Worm (Caenorhabditis elegans) whole organism, L4/young adult: ENCODE data around the gene srh-62.

Experiments used
- W03F9.2 ChIP-seq: fragments of 150-350 bp; optimal IDR thresholded peaks from 2 replicates; lab custom pipeline; 2014; ENCODE audit warnings: missing biosample characterization, missing genetic modification characterization
- dao-5 ChIP-seq: sonication (generic microtip); optimal IDR thresholded peaks from 2 replicates; lab custom pipeline; 2016; ENCODE audit warnings: missing genotype, missing genetic modification characterization, moderate library complexity, missing compliant biosample characterization
- him-1 ChIP-seq: sonication (generic microtip); optimal IDR thresholded peaks from 2 replicates; lab custom pipeline; 2016; ENCODE audit warnings: missing genotype, missing genetic modification reagents, missing genetic modification characterization, missing compliant biosample characterization

Gene srh-62

ce11 chrV:403028-403427 is at the start of gene srh-62:
Gene srh-62, minus strand, starts transcription at chrV:403128.
- no peak for TF ChIP-seq dao-5
- TF ChIP-seq him-1, result no peak
- TF ChIP-seq W03F9.2 (tag; lab: Kevin White, UChicago), result no peak

DNA sequence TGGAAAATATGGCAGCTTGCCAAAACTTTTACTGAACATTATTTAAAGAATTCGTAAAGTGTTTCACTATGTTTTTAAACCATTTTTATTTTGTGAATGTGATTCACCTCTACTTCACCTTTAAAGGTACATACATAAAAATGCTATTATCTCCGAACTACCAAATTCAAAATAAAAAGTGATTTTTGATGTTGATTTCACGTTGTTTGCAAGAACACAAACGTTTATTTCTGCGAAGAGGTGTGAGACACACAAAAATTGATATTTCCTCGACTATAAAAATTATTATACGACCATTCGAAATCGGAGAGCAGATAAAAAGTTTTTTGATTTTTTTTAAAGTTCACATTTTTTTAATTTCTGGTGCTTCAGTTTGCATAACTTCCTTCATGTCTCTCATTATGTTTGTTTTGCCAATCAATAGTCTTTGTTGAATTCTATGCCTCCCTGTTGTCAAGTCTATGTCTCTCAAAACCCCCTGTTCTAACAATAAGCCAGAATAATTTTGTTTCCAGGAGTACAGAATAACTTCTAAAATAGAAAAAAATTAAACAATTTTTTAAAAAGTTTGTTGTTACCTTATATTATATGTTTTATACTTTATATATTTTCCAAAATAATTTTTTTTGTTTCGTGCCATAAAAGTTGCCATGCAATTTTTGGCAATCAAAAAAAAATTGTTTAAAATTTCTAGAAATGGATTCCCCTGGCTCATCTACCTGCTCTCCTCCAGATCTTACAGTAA is 48.0 kb upstream of the srh-62 start, which contains the start of gene nhr-123:
Gene nhr-123, plus strand, starts transcription at position 695 of the 745 bp plus-strand sequence.
- TF ChIP-seq W03F9.2 (tag; lab: Kevin White, UChicago) (no peak), him-1 (no peak), dao-5 (no peak)

DNA sequence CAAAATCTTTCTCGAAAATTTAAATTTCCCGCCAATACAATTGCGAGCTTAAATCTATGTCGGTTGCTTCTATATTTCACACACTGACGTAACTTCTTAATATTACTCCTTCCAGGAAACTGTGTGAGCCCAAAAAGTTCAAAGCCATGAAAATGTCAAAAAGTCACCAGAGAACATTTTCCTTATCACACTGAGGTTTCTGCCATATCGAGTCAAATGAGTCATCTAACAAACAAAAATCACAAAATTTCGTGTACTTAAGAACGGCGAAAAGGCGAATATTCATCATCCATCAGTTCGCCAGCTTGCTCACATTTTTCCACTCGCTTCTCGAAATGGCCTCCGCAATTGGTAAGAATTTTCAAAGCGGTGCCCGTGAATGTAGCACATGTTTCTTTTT is 46.8 kb upstream of the srh-62 start, which contains the start of gene M02H5.8:
Gene M02H5.8, plus strand, starts transcription at position 297 of the 400 bp plus-strand sequence.
- TF ChIP-seq W03F9.2 (tag; lab: Kevin White, UChicago) (no peak), dao-5 (no peak), him-1 (no peak)

ce11 chrV:449130-449529 is 46.2 kb upstream of the srh-62 start, which contains the start of gene srh-35:
Gene srh-35, minus strand, starts transcription at chrV:449230.
- no peak for TF ChIP-seq him-1
- no peak for TF ChIP-seq W03F9.2 (tag; lab: Kevin White, UChicago)
- TF ChIP-seq dao-5, result no peak

DNA sequence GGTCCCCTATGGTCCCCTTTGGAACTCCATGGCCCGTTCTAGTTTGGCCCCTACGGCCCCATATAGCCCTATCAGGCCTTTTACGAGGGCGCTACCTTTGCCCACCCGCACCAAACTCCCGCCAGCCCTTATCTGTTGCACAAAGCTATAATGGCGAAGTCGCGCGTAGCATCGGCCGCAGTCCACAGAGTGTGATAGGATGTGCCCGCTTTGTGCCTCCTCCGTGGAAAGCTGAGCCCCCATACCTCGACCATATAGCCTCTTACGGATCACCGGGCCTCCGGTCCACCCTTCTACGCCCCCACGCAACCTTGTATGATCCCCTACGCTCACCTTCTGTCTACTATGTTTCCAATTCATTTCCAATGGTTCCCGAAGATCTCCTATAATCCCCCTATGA is 44.1 kb upstream of the srh-62 start:
- TF ChIP-seq W03F9.2 (tag; lab: Kevin White, UChicago), result no peak
- TF ChIP-seq dao-5, result no peak
- TF ChIP-seq him-1, result no peak

DNA sequence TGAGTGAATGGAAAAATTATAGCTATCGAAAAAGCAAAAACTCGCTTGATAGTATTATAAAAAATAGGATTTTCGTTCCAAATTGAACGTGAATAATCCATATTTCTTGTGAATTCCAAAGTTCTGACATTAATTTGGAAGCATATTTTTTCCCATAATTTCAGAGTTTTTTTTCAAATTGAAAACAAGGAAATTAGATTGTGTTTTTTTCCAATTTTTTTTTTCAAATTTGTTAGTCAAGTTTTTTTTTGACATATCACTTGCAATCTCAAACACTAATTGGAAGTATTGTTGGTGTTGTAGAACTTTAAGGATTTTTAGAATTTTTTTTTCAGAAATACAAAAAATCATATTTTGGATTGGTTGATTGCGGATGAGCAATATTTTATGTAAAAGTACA is 43.6 kb upstream of the srh-62 start, which contains the start of gene srh-34:
Gene srh-34, minus strand, starts transcription at position 101 of the 400 bp plus-strand sequence.
- TF ChIP-seq W03F9.2 (tag; lab: Kevin White, UChicago) (no peak), him-1 (no peak), dao-5 (no peak)

DNA sequence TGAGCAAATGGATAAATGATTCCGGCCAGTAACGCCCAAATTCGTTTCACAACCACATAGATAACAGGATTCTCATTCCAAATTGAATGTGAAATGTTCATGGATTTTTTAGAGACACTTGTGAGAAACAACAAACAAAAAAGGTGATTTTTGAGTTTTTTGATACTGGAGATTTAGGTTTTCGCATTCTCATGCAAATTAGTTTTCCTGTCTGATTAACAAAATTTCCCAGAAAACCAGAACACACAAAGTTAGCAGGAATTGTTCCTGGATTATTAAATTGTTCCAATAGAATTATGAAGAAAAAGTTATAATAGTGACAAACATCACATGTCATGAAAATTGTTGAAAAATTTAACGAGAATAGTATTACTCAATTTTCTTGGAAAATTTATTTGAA is 40.3 kb upstream of the srh-62 start, which contains the start of gene srh-33:
Gene srh-33, minus strand, starts transcription at position 101 of the 400 bp plus-strand sequence.
- TF ChIP-seq dao-5 (no peak), W03F9.2 (tag; lab: Kevin White, UChicago) (no peak), him-1 (no peak)

ce11 chrV:440923-441322 is 38.0 kb upstream of the srh-62 start, which contains the start of gene B0554.7:
Gene B0554.7, minus strand, starts transcription at chrV:441023.
- TF ChIP-seq W03F9.2 (tag; lab: Kevin White, UChicago) (no peak), him-1 (no peak), dao-5 (no peak)

ce11 chrV:439183-439749 is 36.3 kb upstream of the srh-62 start:
- TF ChIP-seq W03F9.2 (tag; lab: Kevin White, UChicago) (no peak), him-1 (no peak), dao-5 (no peak)

DNA sequence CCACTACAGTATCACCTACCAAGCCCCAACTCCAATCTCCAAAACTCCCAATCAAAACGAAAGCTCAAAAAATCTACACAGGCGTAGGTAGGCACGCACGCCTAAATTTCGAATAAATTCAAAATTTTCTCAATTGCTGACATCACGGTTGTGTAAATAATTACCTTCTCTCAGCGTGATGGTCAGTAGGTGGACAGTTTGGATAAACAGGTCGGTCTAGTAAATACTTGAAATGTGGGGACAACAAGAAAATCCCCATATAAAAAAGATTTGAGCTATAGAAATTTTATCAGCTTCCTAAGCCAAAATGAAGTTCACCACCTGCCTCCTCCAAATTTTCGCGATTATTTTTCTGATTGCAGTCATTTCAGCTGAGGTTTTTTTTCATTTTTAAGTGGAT is 35.2 kb upstream of the srh-62 start, which contains the start of gene B0554.1:
Gene B0554.1, plus strand, starts transcription at position 301 of the 400 bp plus-strand sequence.
- TF ChIP-seq him-1, result no peak
- TF ChIP-seq W03F9.2 (tag; lab: Kevin White, UChicago), result no peak
- TF ChIP-seq dao-5, result no peak

- TF ChIP-seq dao-5 (no peak), him-1 (no peak), W03F9.2 (tag; lab: Kevin White, UChicago) (no peak)
Observed at ce11 chrV:433898-434297, 31.0 kb upstream of the srh-62 start, which contains the start of gene B0554.2. Gene B0554.2, plus strand, starts transcription at chrV:434198.

DNA sequence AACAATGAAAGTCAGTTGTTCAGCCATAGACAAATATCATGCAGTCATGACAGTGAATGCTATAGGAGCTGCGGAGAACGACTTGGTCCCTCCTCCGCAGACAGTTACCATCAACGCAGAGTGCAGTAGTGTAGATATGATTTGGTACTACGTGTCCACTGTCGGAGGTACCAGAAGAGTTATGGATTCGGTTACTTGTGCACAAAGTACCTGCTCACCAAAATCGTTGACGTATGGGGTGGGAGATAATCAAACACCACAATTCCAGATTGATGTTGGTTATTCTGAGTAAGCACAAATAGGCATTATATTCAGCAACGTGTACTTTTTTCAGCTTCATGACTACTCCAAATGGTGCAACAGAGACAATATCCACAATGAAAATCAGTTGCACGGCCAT is 30.1 kb upstream of the srh-62 start:
- no peak for TF ChIP-seq him-1
- TF ChIP-seq dao-5, result no peak
- no peak for TF ChIP-seq W03F9.2 (tag; lab: Kevin White, UChicago)

DNA sequence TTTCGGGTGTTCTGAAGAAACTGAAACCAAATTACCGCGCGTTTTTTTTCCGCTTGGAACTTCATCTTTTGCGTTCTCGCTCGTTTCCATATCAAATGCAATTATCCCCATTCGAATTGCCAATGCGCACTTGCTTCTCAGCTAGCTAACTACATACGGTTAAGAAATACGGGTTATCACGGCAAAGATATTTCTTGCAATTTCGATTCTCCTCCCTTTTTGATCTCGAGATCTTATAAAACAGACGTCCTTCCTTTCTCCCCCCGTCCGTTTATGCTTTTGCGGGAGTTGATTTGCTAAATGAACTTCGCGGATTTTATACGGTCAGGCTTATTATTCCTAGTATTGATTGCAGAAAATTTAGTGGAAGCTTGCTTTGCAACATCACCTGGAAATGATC is 25.9 kb upstream of the srh-62 start, which contains the start of gene B0554.4:
Gene B0554.4, plus strand, starts transcription at position 301 of the 400 bp plus-strand sequence.
- TF ChIP-seq him-1 (no peak), dao-5 (no peak), W03F9.2 (tag; lab: Kevin White, UChicago) (no peak)

DNA sequence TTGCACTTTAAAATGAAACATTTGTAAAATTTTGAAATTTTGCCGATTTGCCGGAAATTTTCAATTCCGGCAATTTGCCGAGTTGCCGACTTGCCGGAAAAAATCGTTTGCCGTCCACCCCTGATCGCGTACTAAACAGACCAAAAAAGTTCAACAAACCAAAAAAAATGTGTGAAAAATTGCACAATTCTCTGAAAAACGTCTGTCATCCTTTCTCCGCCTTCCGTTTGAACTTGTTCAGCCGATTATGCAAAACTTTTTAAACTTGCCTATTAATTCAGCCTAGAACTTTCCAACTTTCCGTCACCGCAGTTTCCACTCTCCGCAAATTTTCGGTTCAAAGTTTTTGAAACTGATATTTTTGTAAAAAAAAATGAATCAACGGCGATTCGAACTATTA is 21.2 kb upstream of the srh-62 start, which contains the start of gene B0554.5:
Gene B0554.5, plus strand, starts transcription at position 301 of the 400 bp plus-strand sequence.
- no peak for TF ChIP-seq dao-5
- no peak for TF ChIP-seq him-1

DNA sequence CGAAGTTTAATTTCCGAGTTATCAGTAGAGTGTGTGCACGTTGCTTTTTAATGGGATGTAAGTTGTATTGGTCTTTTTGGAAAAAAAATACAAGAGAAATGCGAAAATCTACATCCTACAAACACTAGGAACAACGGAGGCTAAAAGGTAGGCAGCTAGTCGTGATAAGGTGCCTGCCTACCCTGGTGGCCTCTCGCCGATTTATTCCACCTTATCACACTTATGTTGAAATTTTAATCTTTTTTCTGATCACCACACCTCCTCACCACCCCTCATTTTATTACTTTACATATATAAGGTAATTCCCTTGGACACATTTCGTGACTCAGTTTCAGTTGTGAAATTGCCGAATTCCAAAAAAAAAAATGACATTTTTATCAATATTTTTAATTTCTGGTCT is 19.2 kb upstream of the srh-62 start, which contains the start of gene dod-20:
Gene dod-20, plus strand, starts transcription at position 301 of the 400 bp plus-strand sequence.
- TF ChIP-seq W03F9.2 (tag; lab: Kevin White, UChicago), result no peak
- TF ChIP-seq him-1, result no peak
- TF ChIP-seq dao-5, result no peak
